Fruit fly (Drosophila melanogaster) S2 (cell line): ENCODE results near the gene kon.

ENCODE experiments used
- CG8478 ChIP-seq: fragments of >200 bp; optimal IDR thresholded peaks from 2 replicates; lab custom pipeline; 2018
- CTCF ChIP-seq, 2 experiments: fragments of >200 bp; optimal IDR thresholded peaks; 2 replicates each; lab custom pipeline; 2018

- TF ChIP-seq CG8478 (no peak), CTCF (optimal IDR thresholded peaks at IDR 0.05; lab: Kevin White, UChicago) (no peak)
Observed at dm6 chr2L:18482989-18483388, 20.8 kb downstream of the kon start.
